Worm (Caenorhabditis elegans) whole organism, early embryonic: ENCODE results near the gene F09C6.10.

Experiments used
- B0310.2 ChIP-seq: sonication (generic microtip); optimal IDR thresholded peaks from 2 replicates; lab custom pipeline; 2016; ENCODE audit warnings: mild to moderate bottlenecking, missing genetic modification characterization, missing compliant biosample characterization
- F13C5.2 ChIP-seq: sonication (generic microtip); optimal IDR thresholded peaks from 2 replicates; lab custom pipeline; 2017; ENCODE audit warnings: mild to moderate bottlenecking, missing genetic modification characterization, inconsistent platforms, missing compliant biosample characterization
- aly-1 ChIP-seq: sonication (generic microtip); optimal IDR thresholded peaks from 2 replicates; lab custom pipeline; 2016; ENCODE audit warnings: missing genetic modification characterization, missing compliant biosample characterization
- ama-1 ChIP-seq: fragments of 150-350 bp; optimal IDR thresholded peaks from 2 replicates; lab custom pipeline; 2014
- ceh-13 ChIP-seq: fragments of 200-800 bp; sonication (Bioruptor generic); optimal IDR thresholded peaks from 2 replicates; lab custom pipeline; 2018; ENCODE audit warnings: mild to moderate bottlenecking, missing genetic modification characterization, missing compliant biosample characterization
- ceh-36 ChIP-seq: sonication (generic microtip); optimal IDR thresholded peaks from 2 replicates; lab custom pipeline; 2016; ENCODE audit warnings: missing genetic modification characterization, inconsistent platforms, missing compliant biosample characterization
- ets-7 ChIP-seq: sonication (generic microtip); optimal IDR thresholded peaks from 2 replicates; lab custom pipeline; 2016; ENCODE audit warnings: missing genotype, missing genetic modification characterization, missing compliant biosample characterization
- flt-1 ChIP-seq: fragments of 200-800 bp; sonication (Bioruptor generic); IDR thresholded peaks from 2 replicates; pipeline ENCODE4 v1.3.6; 2022; ENCODE audit warnings: missing genetic modification characterization, missing compliant biosample characterization
- hmbx-1 ChIP-seq: sonication (generic microtip); optimal IDR thresholded peaks from 2 replicates; lab custom pipeline; 2016; ENCODE audit warnings: mild to moderate bottlenecking, missing genetic modification characterization, missing compliant biosample characterization
- hmg-4 ChIP-seq: fragments of 200-800 bp; sonication (Bioruptor generic); optimal IDR thresholded peaks from 2 replicates; lab custom pipeline; 2018; ENCODE audit warnings: mild to moderate bottlenecking, missing genetic modification characterization, missing compliant biosample characterization
- hnd-1 ChIP-seq: sonication (generic microtip); optimal IDR thresholded peaks from 2 replicates; lab custom pipeline; 2016; ENCODE audit warnings: missing genetic modification characterization, missing compliant biosample characterization
- pes-1 ChIP-seq: fragments of 200-800 bp; sonication (Bioruptor generic); IDR thresholded peaks from 2 replicates; pipeline ENCODE4 v1.3.6; 2022; ENCODE audit warnings: missing genetic modification reagents, missing genetic modification characterization, missing compliant biosample characterization
- scrt-1 ChIP-seq: fragments of 200-800 bp; sonication (Bioruptor generic); IDR thresholded peaks from 2 replicates; pipeline ENCODE4 v1.3.6; 2022; ENCODE audit warnings: missing genetic modification characterization, missing compliant biosample characterization
- sea-1 ChIP-seq: fragments of 200-800 bp; sonication (Bioruptor generic); conservative IDR thresholded peaks from 2 replicates; pipeline ENCODE4 v1.3.6; 2022; ENCODE audit warnings: missing genetic modification characterization, missing compliant biosample characterization
- tbx-11 ChIP-seq: fragments of 200-800 bp; sonication (Bioruptor generic); IDR thresholded peaks from 2 replicates; pipeline ENCODE4 v1.3.6; 2022; ENCODE audit warnings: missing genetic modification characterization, missing compliant biosample characterization
- tbx-37 ChIP-seq: fragments of 200-800 bp; sonication (Bioruptor generic); conservative IDR thresholded peaks from 2 replicates; pipeline ENCODE4 v1.3.6; 2022; ENCODE audit warnings: missing genetic modification reagents, missing genetic modification characterization, missing compliant biosample characterization
- tra-4 ChIP-seq: sonication (generic microtip); optimal IDR thresholded peaks from 2 replicates; lab custom pipeline; 2017; ENCODE audit warnings: missing genetic modification characterization, missing compliant biosample characterization

The F09C6.10 gene

ce11 chrV:16882260-16882918 lies 33.6 kb downstream of the F09C6.10 start, which contains the start of the genes F09C6.11 and F09C6.12:
Gene F09C6.11 (minus strand): TSS chrV:16882310.
Gene F09C6.12 (plus strand): TSS chrV:16882868.
- TF ChIP-seq hnd-1 (tag; lab: Kevin White, UChicago) (no peak), ama-1 (lab: Kevin White, UChicago) (no peak), tra-4 (tag; lab: Kevin White, UChicago) (no peak), hmg-4 (GFP tag; lab: Kevin White, UChicago) (no peak)

DNA sequence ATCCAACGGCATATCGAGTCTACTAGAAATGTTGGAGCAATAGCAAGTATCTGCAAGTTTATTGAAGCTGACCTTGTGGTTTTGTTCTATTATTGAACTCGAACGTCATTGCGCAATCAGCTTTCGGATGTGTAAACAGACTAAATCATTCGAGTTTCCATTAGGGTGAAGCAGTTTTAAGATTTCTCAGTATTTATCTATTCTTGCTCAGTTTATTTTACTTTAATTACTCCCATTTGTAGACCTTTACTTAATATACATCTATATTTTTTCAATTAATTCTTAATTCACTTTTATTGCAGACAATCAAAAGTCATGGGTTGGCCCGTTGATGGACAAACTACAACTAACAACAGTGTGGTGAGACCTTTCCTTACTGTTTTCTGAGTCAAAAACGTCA lies 35.3 kb downstream of the F09C6.10 start, which contains the start of gene F09C6.14:
F09C6.14 (plus strand) TSS at position 301 of the 400 bp plus-strand sequence.
- TF ChIP-seq pes-1 (no peak), ets-7 (tag; lab: Kevin White, UChicago) (no peak), aly-1 (no peak), ama-1 (lab: Kevin White, UChicago) (no peak), scrt-1 (GFP tag; lab: Robert Waterston, UW) (no peak), tra-4 (tag; lab: Kevin White, UChicago) (no peak), ceh-13 (GFP tag; lab: Kevin White, UChicago) (no peak), tbx-11 (GFP tag; lab: Robert Waterston, UW) (no peak), hmg-4 (GFP tag; lab: Kevin White, UChicago) (no peak), B0310.2 (tag; lab: Kevin White, UChicago) (no peak), ceh-36 (tag; lab: Kevin White, UChicago) (no peak)

DNA sequence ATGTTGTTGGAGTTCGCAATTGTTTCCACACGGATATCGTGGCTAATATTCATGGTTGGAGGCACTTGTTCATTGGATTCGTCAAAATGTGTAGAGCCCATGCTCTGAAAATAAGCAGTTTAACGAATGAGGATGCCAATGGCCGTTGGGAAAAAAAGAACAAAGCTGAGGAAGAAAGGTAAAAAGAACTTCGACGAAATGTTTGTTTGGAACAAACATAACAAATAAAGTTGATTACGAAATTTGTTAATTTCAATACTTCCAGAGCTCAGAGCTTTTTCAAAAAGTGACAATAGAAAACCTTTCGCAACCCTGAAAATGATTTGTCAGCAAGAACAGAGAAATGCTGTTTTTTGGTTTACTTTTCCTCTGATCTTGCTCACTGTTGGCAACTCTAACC lies 35.9 kb downstream of the F09C6.10 start, which contains the start of gene F09C6.3:
F09C6.3 (minus strand) TSS at position 101 of the 400 bp plus-strand sequence.
- TF ChIP-seq ceh-13 (GFP tag; lab: Kevin White, UChicago) (no peak), ceh-36 (tag; lab: Kevin White, UChicago) (no peak)

ce11 chrV:16879532-16879931 lies 36.4 kb downstream of the F09C6.10 start:
- TF ChIP-seq F13C5.2 (no peak), B0310.2 (tag; lab: Kevin White, UChicago) (no peak), tra-4 (tag; lab: Kevin White, UChicago) (no peak), aly-1 (no peak), sea-1 (GFP tag; lab: Robert Waterston, UW) (no peak), hnd-1 (tag; lab: Kevin White, UChicago) (no peak), hmbx-1 (tag; lab: Kevin White, UChicago) (no peak), ama-1 (lab: Kevin White, UChicago) (no peak), ets-7 (tag; lab: Kevin White, UChicago) (no peak)

- TF ChIP-seq B0310.2 (tag; lab: Kevin White, UChicago) (no peak), ets-7 (tag; lab: Kevin White, UChicago) (no peak), tbx-11 (GFP tag; lab: Robert Waterston, UW) (no peak), tbx-37 (GFP tag; lab: Robert Waterston, UW) (no peak), flt-1 (GFP tag; lab: Robert Waterston, UW) (no peak), F13C5.2 (no peak), ceh-13 (GFP tag; lab: Kevin White, UChicago) (no peak), hnd-1 (tag; lab: Kevin White, UChicago) (no peak), ama-1 (lab: Kevin White, UChicago) (no peak), hmg-4 (GFP tag; lab: Kevin White, UChicago) (no peak), ceh-36 (tag; lab: Kevin White, UChicago) (no peak), hmbx-1 (tag; lab: Kevin White, UChicago) (no peak), aly-1 (no peak), pes-1 (no peak), sea-1 (GFP tag; lab: Robert Waterston, UW) (no peak), scrt-1 (GFP tag; lab: Robert Waterston, UW) (no peak)
Observed at ce11 chrV:16874966-16875365, 41.0 kb downstream of the F09C6.10 start, which contains the start of gene F49A5.10. Gene F49A5.10 (plus strand): TSS chrV:16875266.

DNA sequence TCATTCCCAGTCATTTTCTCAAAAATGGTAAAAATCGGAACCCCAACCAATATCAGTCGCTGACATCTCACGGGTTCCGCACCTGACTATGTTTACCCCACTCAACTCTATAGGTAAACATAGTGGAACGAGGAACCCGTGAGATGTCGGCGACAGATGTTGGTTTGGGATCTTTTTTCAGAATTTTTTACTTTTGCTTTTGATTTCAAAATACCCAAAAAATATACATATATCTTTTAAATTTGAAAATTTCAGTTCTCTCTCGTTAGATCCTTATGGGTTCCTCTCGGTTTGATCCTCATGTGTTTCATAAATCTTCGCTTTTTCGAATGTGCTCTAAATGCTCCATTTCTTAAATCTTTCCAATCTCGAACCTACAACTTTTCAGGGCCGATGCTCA lies 42.3 kb downstream of the F09C6.10 start, which contains the start of gene srw-23:
srw-23 (plus strand) TSS at position 301 of the 400 bp plus-strand sequence.
- TF ChIP-seq ama-1 (lab: Kevin White, UChicago) (no peak), B0310.2 (tag; lab: Kevin White, UChicago) (no peak), ceh-13 (GFP tag; lab: Kevin White, UChicago) (no peak), pes-1 (no peak), ceh-36 (tag; lab: Kevin White, UChicago) (no peak), hmg-4 (GFP tag; lab: Kevin White, UChicago) (no peak)

ce11 chrV:16871387-16871786 lies 44.6 kb downstream of the F09C6.10 start, which contains the start of gene thn-4:
Gene thn-4 (minus strand): TSS chrV:16871487.
- TF ChIP-seq flt-1 (GFP tag; lab: Robert Waterston, UW) (no peak), ceh-36 (tag; lab: Kevin White, UChicago) (no peak), sea-1 (GFP tag; lab: Robert Waterston, UW) (no peak), tra-4 (tag; lab: Kevin White, UChicago) (no peak), aly-1 (no peak), tbx-37 (GFP tag; lab: Robert Waterston, UW) (no peak), ama-1 (lab: Kevin White, UChicago) (no peak), hmbx-1 (tag; lab: Kevin White, UChicago) (no peak), hmg-4 (GFP tag; lab: Kevin White, UChicago) (no peak), ets-7 (tag; lab: Kevin White, UChicago) (no peak), ceh-13 (GFP tag; lab: Kevin White, UChicago) (no peak), pes-1 (no peak), F13C5.2 (no peak), scrt-1 (GFP tag; lab: Robert Waterston, UW) (no peak), hnd-1 (tag; lab: Kevin White, UChicago) (no peak), B0310.2 (tag; lab: Kevin White, UChicago) (no peak), tbx-11 (GFP tag; lab: Robert Waterston, UW) (no peak)
